Worm (Caenorhabditis elegans) whole organism, L2 larva: Measurements from ENCODE around the gene tbx-8.

ENCODE experiments used
- C34F6.9 ChIP-seq: fragments of 150-350 bp; optimal IDR thresholded peaks from 2 replicates; lab custom pipeline; 2014; ENCODE audit warnings: missing biosample characterization, missing genetic modification characterization
- R02D3.7 ChIP-seq: fragments of 150-350 bp; optimal IDR thresholded peaks from 2 replicates; lab custom pipeline; 2014; ENCODE audit warnings: missing biosample characterization, missing genetic modification characterization
- Y55F3AM.14 ChIP-seq: fragments of 200-800 bp; sonication (Bioruptor generic); optimal IDR thresholded peaks from 2 replicates; lab custom pipeline; 2018; ENCODE audit warnings: mild to moderate bottlenecking, missing genetic modification characterization, missing compliant biosample characterization
- ZK546.5 ChIP-seq: sonication (generic microtip); optimal IDR thresholded peaks from 2 replicates; lab custom pipeline; 2017; ENCODE audit warnings: missing biosample characterization, missing genetic modification characterization
- alr-1 ChIP-seq: fragments of 150-350 bp; optimal IDR thresholded peaks from 2 replicates; lab custom pipeline; 2014; ENCODE audit warnings: missing biosample characterization, missing genetic modification characterization
- aly-2 ChIP-seq: fragments of 150-350 bp; optimal IDR thresholded peaks from 2 replicates; lab custom pipeline; 2014; ENCODE audit warnings: missing biosample characterization, missing genetic modification characterization
- blmp-1 ChIP-seq: sonication (generic microtip); optimal IDR thresholded peaks from 2 replicates; lab custom pipeline; 2017; ENCODE audit warnings: missing genetic modification characterization, mild to moderate bottlenecking, missing compliant biosample characterization, antibody characterized with exemption, moderate library complexity; ENCODE audit not compliant: insufficient read depth
- crh-2 ChIP-seq: sonication (generic microtip); optimal IDR thresholded peaks from 2 replicates; lab custom pipeline; 2017; ENCODE audit warnings: missing biosample characterization, missing genetic modification characterization
- egl-27 ChIP-seq: sonication (generic microtip); optimal IDR thresholded peaks from 3 replicates; lab custom pipeline; 2017; ENCODE audit warnings: missing biosample characterization, missing genetic modification reagents, missing genetic modification characterization
- elt-1 ChIP-seq: fragments of 150-350 bp; optimal IDR thresholded peaks from 2 replicates; lab custom pipeline; 2014; ENCODE audit warnings: missing biosample characterization, missing genetic modification characterization
- elt-3 ChIP-seq: sonication (generic microtip); optimal IDR thresholded peaks from 2 replicates; lab custom pipeline; 2017; ENCODE audit warnings: missing biosample characterization, missing genetic modification characterization
- gmeb-1 ChIP-seq: fragments of 150-350 bp; optimal IDR thresholded peaks from 2 replicates; lab custom pipeline; 2014; ENCODE audit warnings: missing biosample characterization, missing genetic modification characterization
- lin-11 ChIP-seq: fragments of 150-350 bp; sonication (generic microtip); optimal IDR thresholded peaks from 2 replicates; lab custom pipeline; 2014; ENCODE audit warnings: missing biosample characterization, missing genetic modification characterization, inconsistent platforms, mixed read lengths
- lin-13 ChIP-seq: fragments of 150-350 bp; optimal IDR thresholded peaks from 2 replicates; lab custom pipeline; 2014; ENCODE audit warnings: missing biosample characterization, missing genetic modification reagents, missing genetic modification characterization
- lin-39 ChIP-seq: fragments of 150-350 bp; optimal IDR thresholded peaks from 2 replicates; lab custom pipeline; 2014; ENCODE audit warnings: missing biosample characterization, missing genetic modification reagents, missing genetic modification characterization
- lsy-2 ChIP-seq, 2 experiments: fragments of 150-350 bp in 1 of 2; sonication (generic microtip) in 1 of 2; optimal IDR thresholded peaks; 2 replicates each; lab custom pipeline; 2014 to 2017; ENCODE audit warnings: missing biosample characterization in 2 of 2, missing genetic modification characterization in 2 of 2
- mab-5 ChIP-seq: fragments of 150-350 bp; optimal IDR thresholded peaks from 2 replicates; lab custom pipeline; 2014; ENCODE audit warnings: missing biosample characterization, missing genetic modification characterization
- mbf-1 ChIP-seq: sonication (generic microtip); optimal IDR thresholded peaks from 2 replicates; lab custom pipeline; 2017; ENCODE audit warnings: missing biosample characterization, missing genetic modification characterization
- mdl-1 ChIP-seq, 2 experiments: fragments of 150-350 bp in 1 of 2; sonication (generic microtip) in 1 of 2; optimal IDR thresholded peaks; 2 replicates each; lab custom pipeline; 2017; ENCODE audit warnings: missing biosample characterization in 2 of 2, missing genetic modification characterization in 2 of 2
- nhr-11 ChIP-seq: fragments of 150-350 bp; optimal IDR thresholded peaks from 2 replicates; lab custom pipeline; 2014; ENCODE audit warnings: missing biosample characterization, missing genetic modification characterization
- nhr-129 ChIP-seq: fragments of 150-350 bp; optimal IDR thresholded peaks from 2 replicates; lab custom pipeline; 2014; ENCODE audit warnings: missing biosample characterization, missing genetic modification characterization
- nhr-23 ChIP-seq: fragments of 150-350 bp; optimal IDR thresholded peaks from 2 replicates; lab custom pipeline; 2014; ENCODE audit warnings: missing biosample characterization, missing genetic modification reagents, missing genetic modification characterization
- nhr-237 ChIP-seq: fragments of 150-350 bp; optimal IDR thresholded peaks from 2 replicates; lab custom pipeline; 2014; ENCODE audit warnings: missing biosample characterization, missing genetic modification characterization
- nhr-25 ChIP-seq: fragments of 150-350 bp; sonication (generic microtip); optimal IDR thresholded peaks from 3 replicates; lab custom pipeline; 2014; ENCODE audit warnings: missing biosample characterization, missing genetic modification characterization
- nhr-6 ChIP-seq: fragments of 150-350 bp; optimal IDR thresholded peaks from 2 replicates; lab custom pipeline; 2014; ENCODE audit warnings: missing biosample characterization, missing genetic modification characterization
- nhr-77 ChIP-seq: fragments of 150-350 bp; optimal IDR thresholded peaks from 2 replicates; lab custom pipeline; 2014; ENCODE audit warnings: missing biosample characterization, missing genetic modification characterization
- peb-1 ChIP-seq: fragments of 150-350 bp; optimal IDR thresholded peaks from 2 replicates; lab custom pipeline; 2014; ENCODE audit warnings: missing biosample characterization, missing genetic modification characterization
- sem-4 ChIP-seq: fragments of 150-350 bp; optimal IDR thresholded peaks from 2 replicates; lab custom pipeline; 2014; ENCODE audit warnings: missing biosample characterization, missing genetic modification reagents, missing genetic modification characterization
- skn-1 ChIP-seq: sonication (generic microtip); optimal IDR thresholded peaks from 2 replicates; lab custom pipeline; 2017; ENCODE audit warnings: missing biosample characterization, missing genetic modification characterization
- sma-3 ChIP-seq: sonication (generic microtip); optimal IDR thresholded peaks from 2 replicates; lab custom pipeline; 2016; ENCODE audit warnings: missing genetic modification reagents, missing genetic modification characterization, missing compliant biosample characterization
- snpc-4 ChIP-seq: fragments of 150-350 bp; optimal IDR thresholded peaks from 2 replicates; lab custom pipeline; 2014; ENCODE audit warnings: missing biosample characterization, missing genetic modification characterization
- unc-39 ChIP-seq: fragments of 150-350 bp; optimal IDR thresholded peaks from 2 replicates; lab custom pipeline; 2014; ENCODE audit warnings: missing biosample characterization, missing genetic modification characterization
- unc-55 ChIP-seq: fragments of 150-350 bp; sonication (generic microtip); optimal IDR thresholded peaks from 3 replicates; lab custom pipeline; 2014; ENCODE audit warnings: missing biosample characterization, missing genetic modification reagents, missing genetic modification characterization
- zag-1 ChIP-seq: fragments of 150-350 bp; optimal IDR thresholded peaks from 2 replicates; lab custom pipeline; 2014; ENCODE audit warnings: missing biosample characterization, missing genetic modification characterization
- ztf-1 ChIP-seq: fragments of 200-800 bp; sonication (Bioruptor generic); conservative IDR thresholded peaks from 2 replicates; pipeline ENCODE4 v1.3.6; 2022; ENCODE audit warnings: missing genetic modification characterization, missing compliant biosample characterization
- ztf-4 ChIP-seq: fragments of 150-350 bp; optimal IDR thresholded peaks from 2 replicates; lab custom pipeline; 2014; ENCODE audit warnings: missing biosample characterization, missing genetic modification characterization

The tbx-8 gene

DNA sequence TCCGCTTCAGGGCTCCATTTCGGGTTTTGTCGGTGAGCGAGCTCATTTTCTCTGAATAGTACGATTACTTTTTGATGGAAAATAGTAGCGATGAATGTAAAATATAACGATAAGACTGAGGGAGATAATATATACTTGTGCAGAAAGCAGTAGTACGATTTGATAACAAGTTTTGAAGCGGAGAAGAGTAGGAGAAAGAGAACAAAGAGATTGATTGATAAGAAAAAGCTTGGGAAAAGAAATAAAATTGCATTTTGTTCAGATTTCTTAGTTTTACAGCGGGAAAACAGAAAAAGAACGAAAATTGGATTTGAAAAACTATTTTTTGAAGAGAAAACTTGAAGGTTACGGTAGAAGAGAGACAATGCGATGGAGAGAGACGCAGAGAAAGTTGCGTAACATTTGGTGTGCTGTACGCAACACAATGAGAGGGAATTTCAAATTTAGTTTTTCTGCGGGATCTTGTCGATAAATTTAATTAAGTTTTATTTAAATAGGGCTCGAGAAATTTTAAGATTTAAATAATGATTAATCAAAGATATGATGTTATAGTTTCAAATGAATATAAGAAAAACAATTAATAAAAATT lies 10.5 kb downstream of the tbx-8 start, which contains the start of gene umps-1 (continued):
- TF ChIP-seq unc-39 (tag; lab: Kevin White, UChicago) (no peak), crh-2 (tag; lab: Kevin White, UChicago) (peak; percentile 85)

ce11 chrIII:10358751-10359150 lies 11.6 kb downstream of the tbx-8 start:
- TF ChIP-seq lsy-2 (tag; optimal IDR thresholded peaks at IDR 0.05; lab: Kevin White, UChicago), result no peak
- TF ChIP-seq sma-3 (GFP tag; lab: Kevin White, UChicago), result no peak
- TF ChIP-seq alr-1, result no peak
- TF ChIP-seq ztf-1 (GFP tag; lab: Robert Waterston, UW), result no peak
- no peak for TF ChIP-seq snpc-4 (tag; lab: Kevin White, UChicago)
- no peak for TF ChIP-seq sem-4 (tag; lab: Kevin White, UChicago)
- TF ChIP-seq mdl-1 (tag; optimal IDR thresholded peaks at IDR 0.05; lab: Kevin White, UChicago), result no peak
- TF ChIP-seq egl-27 (tag; lab: Kevin White, UChicago), result no peak
- TF ChIP-seq lin-13 (GFP tag; lab: Kevin White, UChicago), result no peak
- no peak for TF ChIP-seq gmeb-1 (tag; lab: Kevin White, UChicago)
- no peak for TF ChIP-seq mbf-1
- peak; percentile 6 for TF ChIP-seq crh-2 (tag; lab: Kevin White, UChicago)
- peak; percentile 31 for TF ChIP-seq C34F6.9 (tag; lab: Kevin White, UChicago)
- no peak for TF ChIP-seq unc-55
- no peak for TF ChIP-seq skn-1 (tag; lab: Kevin White, UChicago)
- TF ChIP-seq mab-5, result no peak
- TF ChIP-seq, all 48 proteins: peak for 2

- no peak for TF ChIP-seq nhr-129
- TF ChIP-seq nhr-23 (tag; lab: Kevin White, UChicago), result no peak
- no peak for TF ChIP-seq crh-2 (tag; lab: Kevin White, UChicago)
- TF ChIP-seq elt-3, result no peak
- no peak for TF ChIP-seq mbf-1
- no peak for TF ChIP-seq nhr-77 (tag; lab: Kevin White, UChicago)
- no peak for TF ChIP-seq elt-1 (tag; lab: Kevin White, UChicago)
- TF ChIP-seq nhr-25 (tag; lab: Kevin White, UChicago), result no peak
- no peak for TF ChIP-seq aly-2 (tag; lab: Kevin White, UChicago)
- no peak for TF ChIP-seq blmp-1 (tag; lab: Kevin White, UChicago)
- TF ChIP-seq ZK546.5 (tag; lab: Kevin White, UChicago), result no peak
- TF ChIP-seq ztf-4, result no peak
- no peak for TF ChIP-seq nhr-6 (tag; lab: Kevin White, UChicago)
- no peak for TF ChIP-seq zag-1 (tag; lab: Kevin White, UChicago)
- no peak for TF ChIP-seq nhr-237
- no peak for TF ChIP-seq Y55F3AM.14
- no peak for TF ChIP-seq nhr-11 (tag; lab: Kevin White, UChicago)
- TF ChIP-seq lin-11 (tag; lab: Kevin White, UChicago), result no peak
Observed at ce11 chrIII:10359916-10360315, 12.8 kb downstream of the tbx-8 start.

DNA sequence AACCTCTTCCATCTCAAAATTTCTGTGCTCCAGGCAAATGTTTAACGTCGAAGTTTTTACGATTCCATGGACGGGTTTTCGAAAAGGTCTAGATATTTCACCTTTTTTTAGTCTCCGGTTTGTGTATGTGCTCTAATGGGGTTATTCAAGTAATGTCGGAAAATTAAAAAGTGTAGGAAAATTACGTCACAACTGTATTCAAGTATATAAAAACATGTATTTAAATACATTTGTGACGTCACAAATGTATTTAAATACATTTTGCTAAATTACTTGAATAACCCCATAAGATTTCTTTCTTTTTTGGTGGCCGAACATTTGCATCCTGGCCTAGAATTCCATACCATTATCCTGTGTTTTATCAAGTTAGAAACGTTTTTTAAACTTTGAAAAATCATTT lies 14.3 kb downstream of the tbx-8 start:
- TF ChIP-seq R02D3.7 (tag; lab: Kevin White, UChicago) (no peak), nhr-77 (tag; lab: Kevin White, UChicago) (no peak), peb-1 (tag; lab: Kevin White, UChicago) (no peak), nhr-25 (tag; lab: Kevin White, UChicago) (no peak), lin-39 (tag; lab: Kevin White, UChicago) (no peak), alr-1 (no peak), unc-39 (tag; lab: Kevin White, UChicago) (no peak), nhr-11 (tag; lab: Kevin White, UChicago) (no peak)

ce11 chrIII:10362920-10363319 lies 15.8 kb downstream of the tbx-8 start:
- TF ChIP-seq lsy-2 (tag; optimal IDR thresholded peaks at IDR 0.05; lab: Kevin White, UChicago), result peak in 1 of 2 experiments; percentile 47
- no peak for TF ChIP-seq mab-5
- TF ChIP-seq, all 48 proteins: peak for 1
